Worm (Caenorhabditis elegans): ENCODE results near the gene R08D7.5.

DNA sequence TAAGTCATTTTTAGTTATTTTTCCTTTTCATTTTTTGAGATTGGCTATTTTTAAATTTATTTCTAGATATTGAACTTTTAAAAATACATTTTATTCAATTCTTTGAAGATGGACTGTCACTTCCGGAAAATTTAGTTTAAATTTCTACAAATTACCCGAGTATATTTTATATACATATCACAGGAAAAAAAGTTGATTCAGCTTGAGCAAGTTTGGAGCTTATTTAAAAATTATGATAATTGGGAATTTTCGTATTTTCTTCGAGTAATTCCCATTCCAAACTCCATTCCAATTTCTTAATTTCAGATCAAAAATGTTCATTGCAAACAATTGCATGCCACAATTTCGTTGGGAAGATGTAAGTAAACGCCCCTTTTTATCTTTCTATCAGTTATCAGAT, 44.2 kb upstream of the R08D7.5 start, which contains the start of gene arrd-15:
- TF ChIP-seq W03F9.2 (tag; optimal IDR thresholded peaks at IDR 0.05) (no peak), dao-5 (tag; optimal IDR thresholded peaks at IDR 0.05) (no peak), him-1 (tag; optimal IDR thresholded peaks at IDR 0.05) (no peak)

Data from whole organism, L4/young adult.